Fruit fly (Drosophila melanogaster) whole organism, adult: Measurements from ENCODE around the gene PolD1.

Experiments used
- CG11617 ChIP-seq: fragments of 200-800 bp; sonication (Bioruptor generic); optimal IDR thresholded peaks from 2 replicates; lab custom pipeline; 2017; ENCODE audit warnings: mild to moderate bottlenecking, missing biosample characterization, missing genetic modification reagents, missing genetic modification characterization
- CG14711 ChIP-seq: fragments of 200-800 bp; sonication (Bioruptor generic); optimal IDR thresholded peaks from 2 replicates; lab custom pipeline; 2018; ENCODE audit warnings: missing biosample characterization, mild to moderate bottlenecking, missing genetic modification characterization, moderate library complexity
- CG33017 ChIP-seq: fragments of 200-800 bp; sonication (Bioruptor generic); optimal IDR thresholded peaks from 2 replicates; lab custom pipeline; 2018; ENCODE audit warnings: missing biosample characterization, mild to moderate bottlenecking, missing genetic modification characterization, moderate library complexity
- CG7045 ChIP-seq: fragments of 200-800 bp; sonication (Bioruptor generic); optimal IDR thresholded peaks from 2 replicates; lab custom pipeline; 2017; ENCODE audit warnings: missing biosample characterization, mild to moderate bottlenecking, missing genetic modification characterization
- Clk ChIP-seq: fragments of 200-800 bp; sonication (Bioruptor generic); optimal IDR thresholded peaks from 2 replicates; lab custom pipeline; 2017; ENCODE audit warnings: missing biosample characterization, missing genetic modification characterization
- cic ChIP-seq: fragments of 200-800 bp; sonication (Bioruptor generic); optimal IDR thresholded peaks from 2 replicates; lab custom pipeline; 2017; ENCODE audit warnings: missing biosample characterization, mild to moderate bottlenecking, missing genetic modification characterization, moderate library complexity
- cnc ChIP-seq, 2 experiments: fragments of >200 bp; optimal IDR thresholded peaks; 2 replicates each; lab custom pipeline; 2017
- pad ChIP-seq: fragments of 200-800 bp; sonication (Bioruptor generic); optimal IDR thresholded peaks from 3 replicates; lab custom pipeline; 2017; ENCODE audit warnings: missing biosample characterization, missing genetic modification characterization, mild to moderate bottlenecking, moderate library complexity, missing genetic modification reagents
- tj ChIP-seq: fragments of 200-800 bp; sonication (Bioruptor generic); optimal IDR thresholded peaks from 3 replicates; lab custom pipeline; 2017; ENCODE audit warnings: missing biosample characterization, mild to moderate bottlenecking, missing genetic modification characterization, moderate library complexity

DNA sequence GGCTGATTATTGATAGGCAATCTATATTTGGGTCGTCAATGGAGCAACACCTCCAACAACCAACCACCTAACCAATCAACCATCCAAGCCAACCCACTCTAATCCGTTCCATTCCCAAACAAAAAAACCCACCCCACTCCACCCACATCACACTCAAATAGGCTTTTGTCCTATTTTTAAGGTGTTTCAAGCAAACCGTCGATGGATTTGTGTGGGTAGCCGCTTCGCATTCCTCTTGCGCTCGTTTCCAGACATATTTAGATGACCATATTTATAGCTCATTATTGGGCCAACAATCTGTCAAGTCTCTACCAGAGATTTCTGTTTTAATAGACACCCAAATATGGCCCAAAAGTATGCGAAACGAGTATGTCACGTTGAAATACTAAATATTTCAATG lies 10.6 kb upstream of the PolD1 start:
- no peak for TF ChIP-seq pad (GFP tag; lab: Kevin White, UChicago)
- no peak for TF ChIP-seq CG33017 (tag; lab: Kevin White, UChicago)
- TF ChIP-seq CG7045 (GFP tag; lab: Kevin White, UChicago) = no peak
- no peak for TF ChIP-seq Clk
- TF ChIP-seq CG14711 (tag; lab: Kevin White, UChicago) = no peak
- no peak for TF ChIP-seq CG11617 (GFP tag; lab: Kevin White, UChicago)
- no peak for TF ChIP-seq cnc (optimal IDR thresholded peaks at IDR 0.05; lab: Kevin White, UChicago)
- TF ChIP-seq cic (GFP tag; lab: Kevin White, UChicago) = no peak
- no peak for TF ChIP-seq tj (GFP tag; lab: Kevin White, UChicago)
